Fruit fly (Drosophila melanogaster) whole organism, embryonic: Measurements from ENCODE around the gene Ppt1.

Source experiments
- Atf-2 ChIP-seq: fragments of 200-800 bp; sonication (Bioruptor generic); optimal IDR thresholded peaks from 2 replicates; lab custom pipeline; 2016; ENCODE audit warnings: missing biosample characterization, missing genetic modification characterization
- B-H2 ChIP-seq: fragments of 200-800 bp; sonication (Bioruptor generic); optimal IDR thresholded peaks from 2 replicates; lab custom pipeline; 2018; ENCODE audit warnings: missing biosample characterization, mild to moderate bottlenecking, missing genetic modification characterization
- CG10209 ChIP-seq: fragments of 200-800 bp; sonication (Bioruptor generic); optimal IDR thresholded peaks from 3 replicates; lab custom pipeline; 2017; ENCODE audit warnings: missing biosample characterization, mild to moderate bottlenecking, missing genetic modification characterization, missing genetic modification reagents
- CG10267 ChIP-seq: fragments of 200-800 bp; sonication (Bioruptor generic); optimal IDR thresholded peaks from 2 replicates; lab custom pipeline; 2018; ENCODE audit warnings: missing biosample characterization, mild to moderate bottlenecking, missing genetic modification characterization, moderate library complexity
- CG13287 ChIP-seq: fragments of 200-800 bp; sonication (Bioruptor generic); IDR thresholded peaks from 2 replicates; pipeline ENCODE4 v1.3.6; 2022; ENCODE audit warnings: missing biosample characterization, missing genetic modification characterization; ENCODE audit not compliant: partially characterized antibody
- CG13296 ChIP-seq: fragments of 200-800 bp; sonication (Bioruptor generic); optimal IDR thresholded peaks from 3 replicates; lab custom pipeline; 2018; ENCODE audit warnings: missing biosample characterization, mild to moderate bottlenecking, missing genetic modification characterization
- CG13775 ChIP-seq: fragments of 200-800 bp; sonication (Bioruptor generic); optimal IDR thresholded peaks from 3 replicates; lab custom pipeline; 2017; ENCODE audit warnings: missing biosample characterization, mild to moderate bottlenecking, missing genetic modification characterization
- CG15011 ChIP-seq: fragments of 200-800 bp; sonication (Bioruptor generic); optimal IDR thresholded peaks from 3 replicates; lab custom pipeline; 2018; ENCODE audit warnings: missing biosample characterization, mild to moderate bottlenecking, missing genetic modification characterization
- CG15601 ChIP-seq: fragments of 200-800 bp; sonication (Bioruptor generic); optimal IDR thresholded peaks from 3 replicates; lab custom pipeline; 2019; ENCODE audit warnings: missing biosample characterization, mild to moderate bottlenecking, missing genetic modification characterization, moderate library complexity
- CG1792 ChIP-seq: fragments of 200-800 bp; sonication (Bioruptor generic); optimal IDR thresholded peaks from 2 replicates; lab custom pipeline; 2016; ENCODE audit warnings: missing biosample characterization, missing genetic modification characterization
- CG18764 ChIP-seq: fragments of 200-800 bp; sonication (Bioruptor generic); optimal IDR thresholded peaks from 3 replicates; lab custom pipeline; 2016; ENCODE audit warnings: missing biosample characterization, missing genetic modification characterization
- CG30403 ChIP-seq: fragments of 200-800 bp; sonication (Bioruptor generic); optimal IDR thresholded peaks from 3 replicates; lab custom pipeline; 2016; ENCODE audit warnings: missing biosample characterization, missing genetic modification characterization
- CG32767 ChIP-seq: fragments of 200-800 bp; sonication (Bioruptor generic); IDR thresholded peaks from 2 replicates; pipeline ENCODE4 v1.3.6; 2022; ENCODE audit warnings: missing biosample characterization, missing genetic modification characterization
- CG3847 ChIP-seq: fragments of 200-800 bp; sonication (Bioruptor generic); IDR thresholded peaks from 2 replicates; pipeline ENCODE4 v1.3.6; 2022; ENCODE audit warnings: missing biosample characterization, missing genetic modification characterization
- CG4328 ChIP-seq: fragments of 200-800 bp; sonication (Bioruptor generic); optimal IDR thresholded peaks from 3 replicates; lab custom pipeline; 2017; ENCODE audit warnings: missing biosample characterization, missing genetic modification reagents, missing genetic modification characterization
- CG4360 ChIP-seq: fragments of 200-800 bp; sonication (Bioruptor generic); IDR thresholded peaks from 2 replicates; pipeline ENCODE4 v1.3.6; 2022; ENCODE audit warnings: missing biosample characterization, missing genetic modification characterization
- CG8281 ChIP-seq: fragments of 200-800 bp; sonication (Bioruptor generic); optimal IDR thresholded peaks from 2 replicates; lab custom pipeline; 2018; ENCODE audit warnings: missing biosample characterization, mild to moderate bottlenecking, missing genetic modification characterization, moderate library complexity
- CG8765 ChIP-seq: fragments of 200-800 bp; sonication (Bioruptor generic); IDR thresholded peaks from 2 replicates; pipeline ENCODE4 v1.3.6; 2022; ENCODE audit warnings: missing biosample characterization, missing genetic modification characterization
- CG9932 ChIP-seq: fragments of 200-800 bp; sonication (Bioruptor generic); IDR thresholded peaks from 2 replicates; pipeline ENCODE4 v1.3.6; 2022; ENCODE audit warnings: missing biosample characterization, missing genetic modification characterization
- Dref ChIP-seq: fragments of 200-800 bp; sonication (Bioruptor generic); IDR thresholded peaks from 2 replicates; pipeline ENCODE4 v1.3.6; 2022; ENCODE audit warnings: missing biosample characterization, missing genetic modification characterization
- Ets65A ChIP-seq: fragments of 200-800 bp; sonication (Bioruptor generic); peaks from one replicate; lab custom pipeline; 2016; ENCODE audit warnings: missing biosample characterization, missing genetic modification characterization
- Hey ChIP-seq: fragments of 200-800 bp; sonication (Bioruptor generic); optimal IDR thresholded peaks from 3 replicates; lab custom pipeline; 2018; ENCODE audit warnings: missing biosample characterization, mild to moderate bottlenecking, missing genetic modification characterization
- MBD-R2 ChIP-seq: fragments of 200-800 bp; sonication (Bioruptor generic); IDR thresholded peaks from 2 replicates; pipeline ENCODE4 v1.3.6; 2022; ENCODE audit warnings: missing biosample characterization, missing genetic modification characterization
- Mrtf ChIP-seq: fragments of 200-800 bp; sonication (Bioruptor generic); IDR thresholded peaks from 3 replicates; pipeline ENCODE4 v1.3.6; 2022; ENCODE audit warnings: missing biosample characterization, missing genetic modification characterization
- Pdp1 ChIP-seq, 2 experiments: fragments of 200-800 bp; sonication (Bioruptor generic); optimal IDR thresholded peaks; 3 replicates each; lab custom pipeline; 2016; ENCODE audit warnings: missing biosample characterization in 2 of 2, missing genetic modification characterization in 2 of 2, mild to moderate bottlenecking in 1 of 2, moderate library complexity in 1 of 2
- Poxn ChIP-seq: fragments of 200-800 bp; sonication (Bioruptor generic); IDR thresholded peaks from 2 replicates; pipeline ENCODE4 v1.3.6; 2022; ENCODE audit warnings: missing biosample characterization, missing genetic modification characterization
- Sry-β ChIP-seq: fragments of 200-800 bp; sonication (Bioruptor generic); optimal IDR thresholded peaks from 2 replicates; lab custom pipeline; 2018; ENCODE audit warnings: missing biosample characterization, mild to moderate bottlenecking, missing genetic modification characterization, moderate library complexity
- dati ChIP-seq: fragments of 200-800 bp; sonication (Bioruptor generic); IDR thresholded peaks from 2 replicates; pipeline ENCODE4 v1.3.6; 2022; ENCODE audit warnings: missing biosample characterization, missing genetic modification characterization
- dmrt99B ChIP-seq: fragments of 200-800 bp; sonication (Bioruptor generic); optimal IDR thresholded peaks from 2 replicates; lab custom pipeline; 2018; ENCODE audit warnings: missing biosample characterization, mild to moderate bottlenecking, missing genetic modification characterization, moderate library complexity
- grau ChIP-seq: fragments of 200-800 bp; optimal IDR thresholded peaks from 3 replicates; lab custom pipeline; 2019; ENCODE audit warnings: missing biosample characterization, mild to moderate bottlenecking, missing genetic modification characterization, moderate library complexity
- grn ChIP-seq: fragments of 200-800 bp; sonication (Bioruptor generic); optimal IDR thresholded peaks from 3 replicates; lab custom pipeline; 2017; ENCODE audit warnings: missing biosample characterization, missing genetic modification characterization
- h ChIP-seq: fragments of >200 bp; optimal IDR thresholded peaks from 2 replicates; lab custom pipeline; 2017
- klu ChIP-seq: fragments of 200-800 bp; sonication (Bioruptor generic); IDR thresholded peaks from 2 replicates; pipeline ENCODE4 v1.3.6; 2022; ENCODE audit warnings: missing biosample characterization, missing genetic modification characterization
- mld ChIP-seq: fragments of 200-800 bp; sonication (Bioruptor generic); IDR thresholded peaks from 3 replicates; pipeline ENCODE4 v1.3.6; 2022; ENCODE audit warnings: missing biosample characterization, missing genetic modification characterization; ENCODE audit not compliant: partially characterized antibody
- oc ChIP-seq: fragments of 200-800 bp; sonication (Bioruptor generic); optimal IDR thresholded peaks from 2 replicates; lab custom pipeline; 2018; ENCODE audit warnings: missing biosample characterization, mild to moderate bottlenecking, missing genetic modification characterization, moderate library complexity
- pan ChIP-seq, 4 experiments: fragments of >200 bp in 3 of 4; fragments of 200-800 bp in 1 of 4; sonication (Bioruptor generic) in 1 of 4; optimal IDR thresholded peaks in 3 of 4; IDR thresholded peaks in 1 of 4; 2 replicates each; pipeline versions ENCODE4 v1.3.6 to Lab custom; 2017 to 2022; ENCODE audit warnings: missing biosample characterization in 2 of 4, missing genetic modification characterization in 2 of 4, mixed read lengths in 1 of 4
- phol ChIP-seq: fragments of 200-800 bp; sonication (Bioruptor generic); optimal IDR thresholded peaks from 3 replicates; lab custom pipeline; 2018; ENCODE audit warnings: missing biosample characterization, mild to moderate bottlenecking, missing genetic modification characterization, moderate library complexity
- pros ChIP-seq: fragments of 200-800 bp; sonication (Bioruptor generic); optimal IDR thresholded peaks from 3 replicates; lab custom pipeline; 2019; ENCODE audit warnings: missing biosample characterization, mild to moderate bottlenecking, missing genetic modification characterization, moderate library complexity
- row ChIP-seq: fragments of 200-800 bp; sonication (Bioruptor generic); IDR thresholded peaks from 3 replicates; pipeline ENCODE4 v1.3.6; 2022; ENCODE audit warnings: missing biosample characterization, missing genetic modification characterization
- sens-2 ChIP-seq: fragments of 200-800 bp; sonication (Bioruptor generic); IDR thresholded peaks from 2 replicates; pipeline ENCODE4 v1.3.6; 2022; ENCODE audit warnings: missing biosample characterization, missing genetic modification characterization
- sna ChIP-seq: fragments of 200-800 bp; sonication (Bioruptor generic); IDR thresholded peaks from 2 replicates; pipeline ENCODE4 v1.3.6; 2022; ENCODE audit warnings: missing biosample characterization, missing genetic modification characterization; ENCODE audit not compliant: partially characterized antibody
- trh ChIP-seq: fragments of 200-800 bp; sonication (Bioruptor generic); optimal IDR thresholded peaks from 2 replicates; lab custom pipeline; 2016; ENCODE audit warnings: missing biosample characterization, missing genetic modification characterization

Gene Ppt1

dm6 chrX:8725238-8725637 lies 35.2 kb upstream of the Ppt1 start (continued):
- TF ChIP-seq Poxn (no peak), Hey (tag; lab: Kevin White, UChicago) (peak; percentile 44), Mrtf (GFP tag; lab: Robert Waterston, UW) (no peak), pan (optimal IDR thresholded peaks at IDR 0.05; lab: Kevin White, UChicago) (no peak), pan (GFP tag; optimal IDR thresholded peaks at IDR 0.05 in 1 of 2, IDR thresholded peaks at IDR 0.05 in 1 of 2) (no peak), klu (no peak), Pdp1 (GFP tag; optimal IDR thresholded peaks at IDR 0.05; lab: Kevin White, UChicago) (peak in 1 of 2 experiments; percentile 81), Atf-2 (no peak), CG13775 (GFP tag; lab: Kevin White, UChicago) (peak; percentile 18), CG9932 (no peak), CG8765 (GFP tag; lab: Robert Waterston, UW) (no peak), CG30403 (no peak), h (lab: Kevin White, UChicago) (no peak), sens-2 (GFP tag; lab: Robert Waterston, UW) (no peak), trh (GFP tag; lab: Kevin White, UChicago) (no peak), CG1792 (GFP tag; lab: Kevin White, UChicago) (no peak), CG10209 (GFP tag; lab: Kevin White, UChicago) (no peak), Ets65A (peak; percentile 7), mld (GFP tag; lab: Robert Waterston, UW) (no peak), CG10267 (tag; lab: Kevin White, UChicago) (no peak), CG15601 (tag; lab: Kevin White, UChicago) (no peak), B-H2 (GFP tag; lab: Kevin White, UChicago) (no peak), CG3847 (GFP tag; lab: Robert Waterston, UW) (no peak), phol (tag; lab: Kevin White, UChicago) (no peak), CG18764 (GFP tag; lab: Kevin White, UChicago) (no peak), CG32767 (no peak), CG4360 (GFP tag; lab: Robert Waterston, UW) (no peak), dmrt99B (no peak), MBD-R2 (GFP tag; lab: Robert Waterston, UW) (no peak), grn (GFP tag; lab: Kevin White, UChicago) (peak; percentile 24), dati (GFP tag; lab: Robert Waterston, UW) (no peak), CG15011 (no peak), Dref (GFP tag; lab: Robert Waterston, UW) (no peak), Sry-β (GFP tag; lab: Kevin White, UChicago) (peak; percentile 87), CG13287 (no peak), row (GFP tag; lab: Robert Waterston, UW) (peak; percentile 1; the same call in 1 of the 3 replicates), sna (GFP tag; lab: Robert Waterston, UW) (no peak), CG8281 (tag; lab: Kevin White, UChicago) (no peak), CG4328 (GFP tag; lab: Kevin White, UChicago) (no peak)
- TF ChIP-seq, all 482 proteins: peak for 7

dm6 chrX:8724815-8725214 lies 34.8 kb upstream of the Ppt1 start:
- TF ChIP-seq grau (tag; lab: Kevin White, UChicago) (no peak), oc (tag; lab: Kevin White, UChicago) (peak; percentile 37), CG13296 (GFP tag; lab: Kevin White, UChicago) (no peak), Hey (tag; lab: Kevin White, UChicago) (peak; percentile 60), CG13775 (GFP tag; lab: Kevin White, UChicago) (peak; percentile 88), pros (GFP tag; lab: Kevin White, UChicago) (peak; percentile 52)
